Fruit fly (Drosophila melanogaster): ENCODE results near the gene Con.

The Con gene

DNA sequence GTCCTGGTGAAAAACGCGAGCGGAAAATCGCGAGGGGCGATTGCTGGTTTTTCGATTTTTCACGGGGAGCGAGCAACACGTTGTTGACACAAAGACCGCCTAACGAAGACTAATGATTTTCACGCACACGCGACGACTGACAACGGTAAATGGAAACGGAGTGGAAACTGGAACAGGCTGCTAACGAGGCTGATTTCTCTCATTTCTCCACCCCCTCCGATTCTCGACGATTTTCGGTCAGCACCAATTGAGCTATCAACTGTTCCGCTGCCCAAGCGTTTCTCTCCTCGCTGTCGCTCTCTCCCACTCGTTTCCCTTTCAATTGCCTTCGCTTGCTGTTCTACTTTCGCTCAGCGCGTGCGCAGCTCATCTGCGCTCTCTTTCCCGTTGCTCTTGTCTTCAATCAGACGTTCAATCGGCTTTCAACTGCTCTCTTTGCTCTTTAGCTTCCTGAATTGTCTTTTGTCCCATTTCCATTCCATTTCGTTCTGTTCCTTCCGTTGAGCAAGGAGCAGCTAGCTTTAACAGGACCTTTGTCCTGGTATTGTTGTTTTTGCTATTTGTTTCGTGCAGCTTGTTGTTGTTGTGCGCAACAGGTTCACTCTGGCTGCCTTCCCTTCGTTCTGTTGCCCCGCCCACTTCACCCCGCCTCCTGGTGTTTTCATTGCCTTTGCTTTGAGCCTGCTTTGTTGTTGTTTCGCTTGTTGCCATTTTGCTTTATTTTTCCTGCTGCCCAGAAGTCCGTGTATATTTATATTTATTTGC, 102.6 kb downstream of the Con start (continued):
- no peak for TF ChIP-seq Hsf (GFP tag; optimal IDR thresholded peaks at IDR 0.05)
- TF ChIP-seq usp (GFP tag; optimal IDR thresholded peaks at IDR 0.05) = no peak
- TF ChIP-seq CG3065 (GFP tag; optimal IDR thresholded peaks at IDR 0.05) = peak; percentile 35
- TF ChIP-seq CG31224 (GFP tag; IDR thresholded peaks at IDR 0.05) = no peak
- TF ChIP-seq CG15479 (GFP tag; optimal IDR thresholded peaks at IDR 0.05) = peak; percentile 63
- no peak for TF ChIP-seq NFAT (GFP tag; IDR thresholded peaks at IDR 0.05)
- TF ChIP-seq D (optimal IDR thresholded peaks at IDR 0.05) = peak; percentile 38
- no peak for TF ChIP-seq D (GFP tag; optimal IDR thresholded peaks at IDR 0.05)
- TF ChIP-seq pros (GFP tag; optimal IDR thresholded peaks at IDR 0.05) = peak; percentile 95
- no peak for TF ChIP-seq aop (GFP tag; IDR thresholded peaks at IDR 0.05)
- TF ChIP-seq CG10462 (GFP tag; optimal IDR thresholded peaks at IDR 0.05) = peak; percentile 51
- TF ChIP-seq CG18476 (GFP tag; optimal IDR thresholded peaks at IDR 0.05) = peak; percentile 62
- peak; percentile 38; the same call in 1 of the 2 replicates for TF ChIP-seq rib (GFP tag; IDR thresholded peaks at IDR 0.05)
- TF ChIP-seq Ssrp (tag; optimal IDR thresholded peaks at IDR 0.05) = no peak
- no peak for TF ChIP-seq ab (GFP tag; optimal IDR thresholded peaks at IDR 0.05)
- no peak for TF ChIP-seq CG12104 (GFP tag; optimal IDR thresholded peaks at IDR 0.05)
- peak; percentile 94 for TF ChIP-seq CG3163 (GFP tag; optimal IDR thresholded peaks at IDR 0.05)
- no peak for TF ChIP-seq CG7357 (GFP tag; IDR thresholded peaks at IDR 0.05)
- TF ChIP-seq sens-2 (GFP tag; IDR thresholded peaks at IDR 0.05) = no peak
- TF ChIP-seq Fer2 (tag; optimal IDR thresholded peaks at IDR 0.05) = no peak
- TF ChIP-seq CG31388 (GFP tag; optimal IDR thresholded peaks at IDR 0.05) = no peak

- TF ChIP-seq CG43689 (GFP tag; IDR thresholded peaks at IDR 0.05) (no peak), kni (GFP tag; optimal IDR thresholded peaks at IDR 0.05) (no peak), CG14965 (GFP tag; optimal IDR thresholded peaks at IDR 0.05; ENCODE audit: borderline replicate concordance) (no peak), CG4360 (GFP tag; IDR thresholded peaks at IDR 0.05) (peak; percentile 64), prd (optimal IDR thresholded peaks at IDR 0.05) (no peak), prd (GFP tag; IDR thresholded peaks at IDR 0.05) (0 out of 3 replicates have a peak, but pooled peaks have one; percentile 5), scrt (GFP tag; optimal IDR thresholded peaks at IDR 0.05) (peak; percentile 60), vnd (GFP tag; IDR thresholded peaks at IDR 0.05; ENCODE audit: partially characterized antibody) (no peak), tll (GFP tag; optimal IDR thresholded peaks at IDR 0.05) (peak in 1 of 2 experiments; percentile 22), Dref (GFP tag; IDR thresholded peaks at IDR 0.05) (no peak)
Measured at dm6 chr3L:4969328-4969727, 109.5 kb downstream of the Con start.

DNA sequence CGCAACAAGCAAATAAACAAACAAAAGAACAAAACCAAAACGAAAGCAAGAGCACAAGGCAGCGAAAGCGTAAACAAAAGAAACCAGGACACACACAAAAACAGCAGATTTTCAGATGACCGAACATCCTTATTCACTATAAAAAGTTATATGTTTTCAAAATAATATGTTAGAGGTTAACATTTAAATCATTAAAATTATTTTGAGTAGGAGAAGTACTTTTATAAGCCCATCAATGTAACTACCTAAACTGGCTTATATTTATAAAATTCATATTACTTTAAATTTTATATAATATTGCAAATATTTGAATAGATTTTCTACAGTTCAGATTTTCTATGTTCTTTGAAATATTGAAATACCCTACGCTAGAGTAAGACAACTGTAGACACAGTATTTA, 112.1 kb downstream of the Con start:
- TF ChIP-seq CG9932 (GFP tag; IDR thresholded peaks at IDR 0.05) (no peak), Meics (GFP tag; optimal IDR thresholded peaks at IDR 0.05) (peak; percentile 3), odd (GFP tag; optimal IDR thresholded peaks at IDR 0.05) (no peak), unpg (GFP tag; optimal IDR thresholded peaks at IDR 0.05) (no peak), Hmr (GFP tag; optimal IDR thresholded peaks at IDR 0.05) (peak; percentile 18), Elba2 (GFP tag; optimal IDR thresholded peaks at IDR 0.05) (no peak), CG18262 (tag; optimal IDR thresholded peaks at IDR 0.05) (no peak), Jarid2 (GFP tag; optimal IDR thresholded peaks at IDR 0.05) (no peak), CG11723 (GFP tag; optimal IDR thresholded peaks at IDR 0.05) (no peak), CG2678 (tag; optimal IDR thresholded peaks at IDR 0.05) (peak; percentile 54), CG8290 (GFP tag; optimal IDR thresholded peaks at IDR 0.05) (no peak), CG8290 (tag; optimal IDR thresholded peaks at IDR 0.05) (no peak), slbo (GFP tag; IDR thresholded peaks at IDR 0.05) (no peak), emc (GFP tag; optimal IDR thresholded peaks at IDR 0.05) (no peak), nmo (GFP tag; optimal IDR thresholded peaks at IDR 0.05) (peak; percentile 17), Hr51 (GFP tag; optimal IDR thresholded peaks at IDR 0.05) (peak in 1 of 2 experiments; percentile 44), hb (GFP tag; IDR thresholded peaks at IDR 0.05; ENCODE audit: partially characterized antibody) (no peak), CG18599 (GFP tag; optimal IDR thresholded peaks at IDR 0.05) (peak; percentile 21), fd102C (GFP tag; optimal IDR thresholded peaks at IDR 0.05) (no peak)

All from whole organism, embryonic.